Fruit fly (Drosophila melanogaster) whole organism, prepupa: ENCODE data around the gene be.
A peak's percentile ranks its signal among the peaks of the same experiment; 100 is the strongest.

ENCODE experiments used
- Blimp-1 ChIP-seq: fragments of 200-800 bp; sonication (Bioruptor generic); optimal IDR thresholded peaks from 3 replicates; lab custom pipeline; 2017; ENCODE audit warnings: missing biosample characterization, missing genetic modification characterization, mild to moderate bottlenecking, moderate library complexity, missing genetic modification reagents
- CG10631 ChIP-seq: fragments of 200-800 bp; sonication (Bioruptor generic); optimal IDR thresholded peaks from 2 replicates; lab custom pipeline; 2016; ENCODE audit warnings: missing biosample characterization, missing genetic modification characterization
- CG10669 ChIP-seq: fragments of 200-800 bp; sonication (Bioruptor generic); optimal IDR thresholded peaks from 3 replicates; lab custom pipeline; 2018; ENCODE audit warnings: missing biosample characterization, mild to moderate bottlenecking, missing genetic modification characterization, moderate library complexity
- CG11294 ChIP-seq: fragments of 200-800 bp; sonication (Bioruptor generic); IDR thresholded peaks from 2 replicates; pipeline ENCODE4 v1.3.6; 2022; ENCODE audit warnings: missing biosample characterization, missing genetic modification characterization
- CG11762 ChIP-seq: fragments of 200-800 bp; sonication (Bioruptor generic); optimal IDR thresholded peaks from 3 replicates; lab custom pipeline; 2016; ENCODE audit warnings: missing biosample characterization, missing genetic modification characterization; ENCODE audit not compliant: insufficient read depth
- CG11902 ChIP-seq: fragments of 200-800 bp; sonication (Bioruptor generic); optimal IDR thresholded peaks from 3 replicates; lab custom pipeline; 2016; ENCODE audit warnings: missing biosample characterization, missing genetic modification characterization
- CG15336 ChIP-seq: fragments of 200-800 bp; sonication (Bioruptor generic); IDR thresholded peaks from 2 replicates; pipeline ENCODE4 v1.3.6; 2022; ENCODE audit warnings: missing biosample characterization, missing genetic modification characterization
- CG1621 ChIP-seq: fragments of 200-800 bp; sonication (Bioruptor generic); optimal IDR thresholded peaks from 3 replicates; lab custom pipeline; 2018; ENCODE audit warnings: missing biosample characterization, mild to moderate bottlenecking, missing genetic modification characterization
- CG16779 ChIP-seq: fragments of 200-800 bp; sonication (Bioruptor generic); optimal IDR thresholded peaks from 3 replicates; lab custom pipeline; 2017; ENCODE audit warnings: missing biosample characterization, mild to moderate bottlenecking, missing genetic modification characterization
- CG32006 ChIP-seq: fragments of 200-800 bp; sonication (Bioruptor generic); optimal IDR thresholded peaks from 3 replicates; lab custom pipeline; 2017; ENCODE audit warnings: missing biosample characterization, mild to moderate bottlenecking, missing genetic modification characterization
- CG34406 ChIP-seq: fragments of 200-800 bp; sonication (Bioruptor generic); optimal IDR thresholded peaks from 3 replicates; lab custom pipeline; 2016; ENCODE audit warnings: missing biosample characterization, missing genetic modification characterization
- CG3919 ChIP-seq: fragments of 200-800 bp; sonication (Bioruptor generic); optimal IDR thresholded peaks from 3 replicates; lab custom pipeline; 2016; ENCODE audit warnings: missing biosample characterization, missing genetic modification characterization
- CG4318 ChIP-seq: fragments of 200-800 bp; sonication (Bioruptor generic); optimal IDR thresholded peaks from 3 replicates; lab custom pipeline; 2017; ENCODE audit warnings: missing biosample characterization, mild to moderate bottlenecking, missing genetic modification characterization
- CG6276 ChIP-seq: fragments of 200-800 bp; sonication (Bioruptor generic); optimal IDR thresholded peaks from 2 replicates; lab custom pipeline; 2017; ENCODE audit warnings: missing biosample characterization, mild to moderate bottlenecking, missing genetic modification characterization
- CG6792 ChIP-seq: fragments of 200-800 bp; sonication (Bioruptor generic); optimal IDR thresholded peaks from 3 replicates; lab custom pipeline; 2016; ENCODE audit warnings: missing biosample characterization, missing genetic modification characterization
- CG7368 ChIP-seq: fragments of 200-800 bp; sonication (Bioruptor generic); optimal IDR thresholded peaks from 3 replicates; lab custom pipeline; 2016; ENCODE audit warnings: missing biosample characterization, missing genetic modification characterization
- CG8632 ChIP-seq: fragments of 200-800 bp; sonication (Bioruptor generic); optimal IDR thresholded peaks from 3 replicates; lab custom pipeline; 2016; ENCODE audit warnings: missing biosample characterization, missing genetic modification characterization
- CG9139 ChIP-seq: fragments of 200-800 bp; sonication (Bioruptor generic); optimal IDR thresholded peaks from 3 replicates; lab custom pipeline; 2017; ENCODE audit warnings: missing biosample characterization, mild to moderate bottlenecking, missing genetic modification characterization
- Eip75B ChIP-seq: fragments of 200-800 bp; sonication (Bioruptor generic); optimal IDR thresholded peaks from 3 replicates; lab custom pipeline; 2016; ENCODE audit warnings: missing biosample characterization, missing genetic modification characterization
- Eip78C ChIP-seq: fragments of 200-800 bp; sonication (Bioruptor generic); peaks from one replicate; lab custom pipeline; 2016; ENCODE audit warnings: missing biosample characterization, missing genetic modification characterization
- Ets21C ChIP-seq: fragments of 200-800 bp; sonication (Bioruptor generic); optimal IDR thresholded peaks from 3 replicates; lab custom pipeline; 2016; ENCODE audit warnings: missing biosample characterization, missing genetic modification characterization
- Ets96B ChIP-seq: fragments of 200-800 bp; optimal IDR thresholded peaks from 2 replicates; lab custom pipeline; 2019; ENCODE audit warnings: missing biosample characterization, mild to moderate bottlenecking, missing genetic modification characterization, moderate library complexity
- Hr38 ChIP-seq: sonication (Bioruptor generic); optimal IDR thresholded peaks from 2 replicates; lab custom pipeline; 2016; ENCODE audit warnings: missing biosample characterization, missing genetic modification characterization
- Hr39 ChIP-seq: fragments of 200-800 bp; sonication (Bioruptor generic); optimal IDR thresholded peaks from 2 replicates; lab custom pipeline; 2016; ENCODE audit warnings: missing biosample characterization, missing genetic modification characterization
- Hr4 ChIP-seq: fragments of 200-800 bp; sonication (Bioruptor generic); optimal IDR thresholded peaks from 3 replicates; lab custom pipeline; 2016; ENCODE audit warnings: missing biosample characterization, missing genetic modification characterization
- Lpt ChIP-seq: fragments of 200-800 bp; sonication (Bioruptor generic); optimal IDR thresholded peaks from 3 replicates; lab custom pipeline; 2016; ENCODE audit warnings: missing biosample characterization, missing genetic modification characterization
- Met ChIP-seq: fragments of 200-800 bp; sonication (Bioruptor generic); optimal IDR thresholded peaks from 3 replicates; lab custom pipeline; 2016; ENCODE audit warnings: missing biosample characterization, missing genetic modification characterization
- OdsH ChIP-seq: fragments of 200-800 bp; sonication (Bioruptor generic); optimal IDR thresholded peaks from 3 replicates; lab custom pipeline; 2016; ENCODE audit warnings: missing biosample characterization, missing genetic modification characterization
- Sox102F ChIP-seq: fragments of 200-800 bp; sonication (Bioruptor generic); optimal IDR thresholded peaks from 2 replicates; lab custom pipeline; 2016; ENCODE audit warnings: missing biosample characterization, mild to moderate bottlenecking, missing genetic modification characterization
- Sox14 ChIP-seq: fragments of 200-800 bp; sonication (Bioruptor generic); optimal IDR thresholded peaks from 3 replicates; lab custom pipeline; 2016; ENCODE audit warnings: missing biosample characterization, missing genetic modification characterization
- Sox15 ChIP-seq: fragments of 200-800 bp; sonication (Bioruptor generic); optimal IDR thresholded peaks from 3 replicates; lab custom pipeline; 2016; ENCODE audit warnings: missing biosample characterization, missing genetic modification characterization
- achi ChIP-seq: fragments of 200-800 bp; sonication (Bioruptor generic); optimal IDR thresholded peaks from 3 replicates; lab custom pipeline; 2016; ENCODE audit warnings: missing biosample characterization, missing genetic modification characterization
- acj6 ChIP-seq: fragments of 200-800 bp; sonication (Bioruptor generic); optimal IDR thresholded peaks from 3 replicates; lab custom pipeline; 2016; ENCODE audit warnings: missing biosample characterization, missing genetic modification characterization
- cyc ChIP-seq: fragments of 200-800 bp; sonication (Bioruptor generic); optimal IDR thresholded peaks from 3 replicates; lab custom pipeline; 2016; ENCODE audit warnings: missing biosample characterization, missing genetic modification characterization
- dac ChIP-seq: fragments of 200-800 bp; sonication (Bioruptor generic); optimal IDR thresholded peaks from 2 replicates; lab custom pipeline; 2017; ENCODE audit warnings: missing biosample characterization, mild to moderate bottlenecking, missing genetic modification characterization
- dsx ChIP-seq: fragments of 200-800 bp; optimal IDR thresholded peaks from 3 replicates; lab custom pipeline; 2019; ENCODE audit warnings: missing biosample characterization, mild to moderate bottlenecking, missing genetic modification characterization, moderate library complexity; ENCODE audit not compliant: poor library complexity, severe bottlenecking
- eg ChIP-seq: fragments of 200-800 bp; sonication (Bioruptor generic); IDR thresholded peaks from 3 replicates; pipeline ENCODE4 v1.3.6; 2022; ENCODE audit warnings: missing biosample characterization, missing genetic modification characterization
- esn ChIP-seq: fragments of 200-800 bp; sonication (Bioruptor generic); optimal IDR thresholded peaks from 2 replicates; lab custom pipeline; 2016; ENCODE audit warnings: missing biosample characterization, mild to moderate bottlenecking, missing genetic modification characterization, moderate library complexity
- fd59A ChIP-seq: fragments of 200-800 bp; sonication (Bioruptor generic); optimal IDR thresholded peaks from 2 replicates; lab custom pipeline; 2017; ENCODE audit warnings: missing biosample characterization, mild to moderate bottlenecking, missing genetic modification characterization, missing genetic modification reagents
- fd85E ChIP-seq: fragments of 200-800 bp; sonication (Bioruptor generic); optimal IDR thresholded peaks from 3 replicates; lab custom pipeline; 2016; ENCODE audit warnings: missing biosample characterization, missing genetic modification characterization
- fkh ChIP-seq: fragments of 200-800 bp; sonication (Bioruptor generic); optimal IDR thresholded peaks from 3 replicates; lab custom pipeline; 2017; ENCODE audit warnings: missing biosample characterization, mild to moderate bottlenecking, missing genetic modification characterization, moderate library complexity
- lz ChIP-seq: fragments of 200-800 bp; sonication (Bioruptor generic); optimal IDR thresholded peaks from 3 replicates; lab custom pipeline; 2016; ENCODE audit warnings: missing biosample characterization, missing genetic modification characterization
- net ChIP-seq: fragments of 200-800 bp; sonication (Bioruptor generic); optimal IDR thresholded peaks from 3 replicates; lab custom pipeline; 2016; ENCODE audit warnings: missing biosample characterization, missing genetic modification characterization
- pdm3 ChIP-seq: fragments of 200-800 bp; sonication (Bioruptor generic); optimal IDR thresholded peaks from 3 replicates; lab custom pipeline; 2016; ENCODE audit warnings: missing biosample characterization, missing genetic modification characterization
- salr ChIP-seq, 2 experiments: fragments of 200-800 bp; sonication (Bioruptor generic); optimal IDR thresholded peaks; 3 replicates each; lab custom pipeline; 2016 to 2018; ENCODE audit warnings: missing biosample characterization in 2 of 2, missing genetic modification characterization in 2 of 2, mild to moderate bottlenecking in 1 of 2
- spab ChIP-seq: fragments of 200-800 bp; sonication (Bioruptor generic); optimal IDR thresholded peaks from 2 replicates; lab custom pipeline; 2017; ENCODE audit warnings: missing biosample characterization, mild to moderate bottlenecking, missing genetic modification characterization, missing genetic modification reagents
- ss ChIP-seq, 2 experiments: fragments of 200-800 bp; sonication (Bioruptor generic); optimal IDR thresholded peaks; 2 replicates in 1 of 2; 3 replicates in 1 of 2; lab custom pipeline; 2017 to 2018; ENCODE audit warnings: mild to moderate bottlenecking in 2 of 2, missing biosample characterization in 2 of 2, missing genetic modification characterization in 2 of 2, moderate library complexity in 1 of 2
- svp ChIP-seq: fragments of 200-800 bp; sonication (Bioruptor generic); peaks from one replicate; lab custom pipeline; 2016; ENCODE audit warnings: missing biosample characterization, missing genetic modification characterization
- topi ChIP-seq: fragments of 200-800 bp; sonication (Bioruptor generic); optimal IDR thresholded peaks from 3 replicates; lab custom pipeline; 2016; ENCODE audit warnings: missing biosample characterization, missing genetic modification characterization

be gene

dm6 chrX:15068537-15068936 is 44.3 kb downstream of the be start:
- TF ChIP-seq esn (GFP tag; lab: Kevin White, UChicago): no peak
- TF ChIP-seq ss (GFP tag; optimal IDR thresholded peaks at IDR 0.05; lab: Kevin White, UChicago): peak; percentile 21 to 50
- TF ChIP-seq fkh (GFP tag; lab: Kevin White, UChicago): no peak
- peak; percentile 0 for TF ChIP-seq Eip78C (GFP tag; lab: Kevin White, UChicago)
- no peak for TF ChIP-seq fd85E (GFP tag; lab: Kevin White, UChicago)
- TF ChIP-seq svp: peak; percentile 96
- TF ChIP-seq CG3919 (GFP tag; lab: Kevin White, UChicago): no peak
- TF ChIP-seq Hr39 (GFP tag; lab: Kevin White, UChicago): no peak
- no peak for TF ChIP-seq CG6792 (GFP tag; lab: Kevin White, UChicago)
- TF ChIP-seq, all 60 proteins: peak for 3

- TF ChIP-seq Sox102F (peak; percentile 77), CG10631 (GFP tag; lab: Kevin White, UChicago) (peak; percentile 37), lz (peak; percentile 28), CG7368 (GFP tag; lab: Kevin White, UChicago) (peak; percentile 92), Ets21C (no peak), CG34406 (GFP tag; lab: Kevin White, UChicago) (peak; percentile 76), esn (GFP tag; lab: Kevin White, UChicago) (peak; percentile 57), net (peak; percentile 96), spab (GFP tag; lab: Kevin White, UChicago) (peak; percentile 99), Hr39 (GFP tag; lab: Kevin White, UChicago) (peak; percentile 34), CG8632 (peak; percentile 86), CG4318 (GFP tag; lab: Kevin White, UChicago) (peak; percentile 62), CG1621 (peak; percentile 98), dsx (peak; percentile 81), Eip75B (GFP tag; lab: Kevin White, UChicago) (peak; percentile 87), CG11294 (GFP tag; lab: Robert Waterston, UW) (no peak), CG6276 (peak; percentile 93), CG6792 (GFP tag; lab: Kevin White, UChicago) (peak; percentile 74), Hr4 (GFP tag; lab: Kevin White, UChicago) (peak; percentile 63), fd59A (GFP tag; lab: Kevin White, UChicago) (peak; percentile 91), Hr38 (GFP tag; lab: Kevin White, UChicago) (no peak), OdsH (GFP tag; lab: Kevin White, UChicago) (peak; percentile 83), svp (peak; percentile 89), Blimp-1 (GFP tag; lab: Kevin White, UChicago) (peak; percentile 75), Lpt (GFP tag; lab: Kevin White, UChicago) (peak; percentile 92), fd85E (GFP tag; lab: Kevin White, UChicago) (peak; percentile 81), acj6 (GFP tag; lab: Kevin White, UChicago) (peak; percentile 75), Met (GFP tag; lab: Kevin White, UChicago) (peak; percentile 72), CG9139 (GFP tag; lab: Kevin White, UChicago) (peak; percentile 100), Sox15 (GFP tag; lab: Kevin White, UChicago) (no peak), cyc (GFP tag; lab: Kevin White, UChicago) (peak; percentile 59), CG10669 (peak; percentile 98), CG16779 (peak; percentile 95), CG32006 (GFP tag; lab: Kevin White, UChicago) (peak; percentile 85), CG11902 (GFP tag; lab: Kevin White, UChicago) (no peak), CG11762 (GFP tag; lab: Kevin White, UChicago) (peak; percentile 94), Ets96B (tag; lab: Kevin White, UChicago) (peak; percentile 94), dac (peak; percentile 77), eg (GFP tag; lab: Robert Waterston, UW) (peak; percentile 84), CG15336 (GFP tag; lab: Robert Waterston, UW) (peak; percentile 87), topi (peak; percentile 82), fkh (GFP tag; lab: Kevin White, UChicago) (no peak), achi (peak; percentile 83), pdm3 (GFP tag; lab: Kevin White, UChicago) (peak; percentile 86), Sox14 (peak; percentile 85), salr (GFP tag; optimal IDR thresholded peaks at IDR 0.05; lab: Kevin White, UChicago) (peak; percentile 89 to 98)
Measured at dm6 chrX:15069417-15069896, 45.2 kb downstream of the be start.
